Worm (Caenorhabditis elegans) whole organism, L1 larva: ENCODE results near the gene npr-43.

ENCODE experiments used
- aha-1 ChIP-seq: fragments of 150-350 bp; optimal IDR thresholded peaks from 2 replicates; lab custom pipeline; 2014; ENCODE audit warnings: missing biosample characterization, missing genetic modification characterization
- ama-1 ChIP-seq: fragments of 150-350 bp; optimal IDR thresholded peaks from 2 replicates; lab custom pipeline; 2014
- ceh-88 ChIP-seq: fragments of 200-800 bp; sonication (Bioruptor generic); IDR thresholded peaks from 2 replicates; pipeline ENCODE4 v1.3.6; 2022; ENCODE audit warnings: missing genetic modification characterization, missing compliant biosample characterization
- dpl-1 ChIP-seq, 3 experiments: fragments of 150-350 bp in 2 of 3; sonication (generic microtip) in 1 of 3; optimal IDR thresholded peaks; 2 replicates each; lab custom pipeline; 2014 to 2017; ENCODE audit warnings: missing biosample characterization in 3 of 3, missing genetic modification characterization in 3 of 3, missing genetic modification reagents in 3 of 3
- dsc-1 ChIP-seq: sonication (generic microtip); optimal IDR thresholded peaks from 2 replicates; lab custom pipeline; 2016; ENCODE audit warnings: mild to moderate bottlenecking, missing genetic modification characterization, missing compliant biosample characterization
- efl-1 ChIP-seq, 4 experiments: fragments of 150-350 bp; optimal IDR thresholded peaks in 3 of 4; peaks in 1 of 4; 1 replicate in 1 of 4; 2 replicates in 3 of 4; lab custom pipeline; 2014; ENCODE audit warnings: missing biosample characterization in 2 of 4, missing genetic modification characterization in 2 of 4, missing genetic modification reagents in 2 of 4
- efl-3 ChIP-seq: fragments of 200-800 bp; sonication (Bioruptor generic); optimal IDR thresholded peaks from 2 replicates; lab custom pipeline; 2018; ENCODE audit warnings: mild to moderate bottlenecking, missing genetic modification characterization, missing compliant biosample characterization
- egl-13 ChIP-seq: sonication (generic microtip); optimal IDR thresholded peaks from 2 replicates; lab custom pipeline; 2016; ENCODE audit warnings: missing genotype, missing genetic modification reagents, missing genetic modification characterization, missing compliant biosample characterization
- egl-27 ChIP-seq, 2 experiments: fragments of 150-350 bp in 1 of 2; sonication (generic microtip); optimal IDR thresholded peaks; 3 replicates each; lab custom pipeline; 2017 to 2018; ENCODE audit warnings: missing biosample characterization in 2 of 2, missing genetic modification characterization in 2 of 2, missing genetic modification reagents in 2 of 2
- elt-3 ChIP-seq, 6 experiments: fragments of 150-350 bp in 1 of 6; sonication (generic microtip); optimal IDR thresholded peaks; 2 replicates each; lab custom pipeline; 2017 to 2018; ENCODE audit warnings: missing biosample characterization in 6 of 6, missing genetic modification characterization in 6 of 6, inconsistent platforms in 1 of 6
- ets-5 ChIP-seq: fragments of 200-800 bp; sonication (Bioruptor generic); IDR thresholded peaks from 2 replicates; pipeline ENCODE4 v1.3.6; 2022; ENCODE audit warnings: missing genetic modification characterization, missing compliant biosample characterization
- fkh-10 ChIP-seq: sonication (generic microtip); optimal IDR thresholded peaks from 2 replicates; lab custom pipeline; 2017; ENCODE audit warnings: missing biosample characterization, missing genetic modification reagents, missing genetic modification characterization
- fkh-4 ChIP-seq: sonication (generic microtip); optimal IDR thresholded peaks from 2 replicates; lab custom pipeline; 2016; ENCODE audit warnings: missing compliant biosample characterization, missing genetic modification characterization, borderline replicate concordance
- fos-1 ChIP-seq: fragments of 150-350 bp; optimal IDR thresholded peaks from 2 replicates; lab custom pipeline; 2014; ENCODE audit warnings: missing biosample characterization, missing genetic modification characterization
- hpl-2 ChIP-seq: fragments of 150-350 bp; optimal IDR thresholded peaks from 2 replicates; lab custom pipeline; 2014; ENCODE audit warnings: missing biosample characterization, missing genetic modification reagents, missing genetic modification characterization
- irx-1 ChIP-seq: sonication (generic microtip); optimal IDR thresholded peaks from 2 replicates; lab custom pipeline; 2016; ENCODE audit warnings: missing genetic modification characterization, missing compliant biosample characterization
- isw-1 ChIP-seq: fragments of 200-800 bp; sonication (Bioruptor generic); IDR thresholded peaks from 2 replicates; pipeline ENCODE4 v1.3.6; 2022; ENCODE audit warnings: missing genetic modification characterization, missing compliant biosample characterization
- lin-13 ChIP-seq: fragments of 150-350 bp; optimal IDR thresholded peaks from 2 replicates; lab custom pipeline; 2014; ENCODE audit warnings: missing biosample characterization, missing genetic modification reagents, missing genetic modification characterization
- lin-14 ChIP-seq: fragments of 200-800 bp; sonication (Bioruptor generic); optimal IDR thresholded peaks from 2 replicates; lab custom pipeline; 2018; ENCODE audit warnings: mild to moderate bottlenecking, missing genetic modification characterization, moderate library complexity, missing compliant biosample characterization
- lin-15B ChIP-seq: fragments of 150-350 bp; sonication (generic microtip); optimal IDR thresholded peaks from 3 replicates; lab custom pipeline; 2014; ENCODE audit warnings: missing biosample characterization, missing genetic modification characterization
- lin-35 ChIP-seq, 2 experiments: fragments of 150-350 bp; optimal IDR thresholded peaks; 2 replicates each; lab custom pipeline; 2014; ENCODE audit warnings: missing biosample characterization in 2 of 2, missing genetic modification characterization in 2 of 2, missing genetic modification reagents in 2 of 2
- lin-39 ChIP-seq: fragments of 150-350 bp; optimal IDR thresholded peaks from 2 replicates; lab custom pipeline; 2014; ENCODE audit warnings: missing biosample characterization, missing genetic modification reagents, missing genetic modification characterization
- lir-3 ChIP-seq: sonication (generic microtip); optimal IDR thresholded peaks from 2 replicates; lab custom pipeline; 2016; ENCODE audit warnings: mild to moderate bottlenecking, missing genetic modification characterization, moderate library complexity, missing compliant biosample characterization; ENCODE audit not compliant: poor library complexity
- mab-9 ChIP-seq: fragments of 200-800 bp; sonication (Bioruptor generic); IDR thresholded peaks from 2 replicates; pipeline ENCODE4 v1.3.6; 2022; ENCODE audit warnings: missing genetic modification reagents, missing genetic modification characterization, missing compliant biosample characterization
- mdl-1 ChIP-seq, 2 experiments: fragments of 150-350 bp; optimal IDR thresholded peaks; 2 replicates each; lab custom pipeline; 2014 to 2017; ENCODE audit warnings: missing biosample characterization in 2 of 2, missing genetic modification characterization in 2 of 2, inconsistent platforms in 1 of 2
- mep-1 ChIP-seq: fragments of 150-350 bp; optimal IDR thresholded peaks from 2 replicates; lab custom pipeline; 2014; ENCODE audit warnings: missing biosample characterization, missing genetic modification characterization
- nhr-12 ChIP-seq: sonication (generic microtip); optimal IDR thresholded peaks from 2 replicates; lab custom pipeline; 2017; ENCODE audit warnings: missing biosample characterization, missing genetic modification characterization
- nhr-19 ChIP-seq: fragments of 200-800 bp; sonication (Bioruptor generic); conservative IDR thresholded peaks from 2 replicates; pipeline ENCODE4 v1.3.6; 2022; ENCODE audit warnings: missing genetic modification characterization, missing compliant biosample characterization
- nhr-47 ChIP-seq: sonication (generic microtip); optimal IDR thresholded peaks from 2 replicates; lab custom pipeline; 2016; ENCODE audit warnings: mild to moderate bottlenecking, missing genetic modification characterization, moderate library complexity, missing compliant biosample characterization
- nhr-76 ChIP-seq: sonication (generic microtip); optimal IDR thresholded peaks from 2 replicates; lab custom pipeline; 2017; ENCODE audit warnings: missing biosample characterization, missing genetic modification characterization
- nhr-77 ChIP-seq: fragments of 150-350 bp; optimal IDR thresholded peaks from 2 replicates; lab custom pipeline; 2014; ENCODE audit warnings: missing biosample characterization, missing genetic modification characterization
- nhr-84 ChIP-seq: sonication (generic microtip); optimal IDR thresholded peaks from 2 replicates; lab custom pipeline; 2017; ENCODE audit warnings: missing biosample characterization, missing genetic modification characterization
- nhr-85 ChIP-seq: sonication (generic microtip); peaks from one replicate; lab custom pipeline; 2016; ENCODE audit warnings: missing genetic modification characterization, inconsistent platforms, missing compliant biosample characterization
- nhr-90 ChIP-seq: sonication (generic microtip); optimal IDR thresholded peaks from 2 replicates; lab custom pipeline; 2016; ENCODE audit warnings: mild to moderate bottlenecking, missing genetic modification characterization, missing compliant biosample characterization; ENCODE audit not compliant: poor library complexity
- pax-3 ChIP-seq: fragments of 200-800 bp; sonication (Bioruptor generic); optimal IDR thresholded peaks from 2 replicates; lab custom pipeline; 2018; ENCODE audit warnings: mild to moderate bottlenecking, missing genetic modification characterization, moderate library complexity, missing compliant biosample characterization
- pqm-1 ChIP-seq: sonication (generic microtip); optimal IDR thresholded peaks from 3 replicates; lab custom pipeline; 2017; ENCODE audit warnings: missing biosample characterization, missing genetic modification characterization
- snpc-4 ChIP-seq: fragments of 150-350 bp; optimal IDR thresholded peaks from 2 replicates; lab custom pipeline; 2014; ENCODE audit warnings: missing biosample characterization, missing genetic modification characterization
- sox-4 ChIP-seq: sonication (generic microtip); optimal IDR thresholded peaks from 2 replicates; lab custom pipeline; 2016; ENCODE audit warnings: missing genetic modification characterization, missing compliant biosample characterization
- tbx-2 ChIP-seq: sonication (generic microtip); optimal IDR thresholded peaks from 2 replicates; lab custom pipeline; 2016; ENCODE audit warnings: missing genetic modification characterization, missing compliant biosample characterization
- unc-30 ChIP-seq: sonication (generic microtip); optimal IDR thresholded peaks from 2 replicates; lab custom pipeline; 2017; ENCODE audit warnings: missing biosample characterization, missing genetic modification characterization
- unc-86 ChIP-seq: sonication (generic microtip); optimal IDR thresholded peaks from 2 replicates; lab custom pipeline; 2016; ENCODE audit warnings: missing genetic modification characterization, missing compliant biosample characterization
- unc-98 ChIP-seq: fragments of 200-800 bp; sonication (Bioruptor generic); IDR thresholded peaks from 2 replicates; pipeline ENCODE4 v1.3.6; 2022; ENCODE audit warnings: missing genetic modification characterization, missing compliant biosample characterization
- ztf-11 ChIP-seq, 2 experiments: sonication (generic microtip); optimal IDR thresholded peaks; 2 replicates each; lab custom pipeline; 2016 to 2017; ENCODE audit warnings: missing genetic modification characterization in 2 of 2, missing biosample characterization in 1 of 2, missing compliant biosample characterization in 1 of 2
- ztf-4 ChIP-seq: fragments of 150-350 bp; optimal IDR thresholded peaks from 2 replicates; lab custom pipeline; 2014; ENCODE audit warnings: missing biosample characterization, missing genetic modification characterization

npr-43 gene

DNA sequence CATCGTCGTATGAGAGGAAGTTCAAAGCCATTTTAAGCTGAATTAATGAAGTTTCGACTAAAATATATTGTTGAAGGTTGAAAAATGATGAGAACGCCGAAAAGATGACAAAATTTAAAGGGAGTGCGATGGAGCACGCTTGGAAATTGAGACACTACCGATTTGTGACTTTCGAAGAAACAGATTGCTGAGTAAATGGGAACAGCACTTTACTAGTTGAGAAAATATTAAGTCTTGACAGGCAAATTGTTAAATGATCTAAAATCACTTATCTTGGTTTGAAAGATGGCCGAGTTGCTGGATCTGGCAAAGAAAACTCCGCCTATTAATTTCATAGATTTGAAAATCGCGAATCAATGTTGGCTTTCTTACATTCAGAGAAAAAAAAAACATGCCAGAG, 44.4 kb upstream of the npr-43 start, which contains the start of gene rpoa-12 (continued):
- TF ChIP-seq fos-1 (tag; lab: Kevin White, UChicago) (no peak), mep-1 (tag; lab: Kevin White, UChicago) (no peak), unc-98 (0 out of 2 replicates have a peak, but pooled peaks have one; percentile 44), pax-3 (tag; lab: Kevin White, UChicago) (peak; percentile 92), unc-30 (no peak), snpc-4 (tag; lab: Kevin White, UChicago) (no peak), nhr-77 (no peak), lin-39 (tag; lab: Kevin White, UChicago) (no peak), nhr-85 (tag; lab: Kevin White, UChicago) (no peak), lir-3 (tag; lab: Kevin White, UChicago) (peak; percentile 68), nhr-19 (GFP tag; lab: Robert Waterston, UW) (0 out of 2 replicates have a peak, but pooled peaks have one; percentile 5), lin-14 (peak; percentile 53), efl-3 (GFP tag; lab: Kevin White, UChicago) (no peak), ztf-11 (tag; optimal IDR thresholded peaks at IDR 0.05; lab: Kevin White, UChicago) (peak in 1 of 2 experiments; percentile 64), sox-4 (tag; lab: Kevin White, UChicago) (peak; percentile 29), aha-1 (tag; lab: Kevin White, UChicago) (no peak), hpl-2 (no peak), ztf-4 (tag; lab: Kevin White, UChicago) (no peak), egl-27 (tag; optimal IDR thresholded peaks at IDR 0.05; lab: Kevin White, UChicago) (no peak), mdl-1 (tag; optimal IDR thresholded peaks at IDR 0.05; lab: Kevin White, UChicago) (no peak), fkh-10 (no peak), ets-5 (GFP tag; lab: Robert Waterston, UW) (no peak), pqm-1 (no peak), mab-9 (no peak), nhr-12 (tag; lab: Kevin White, UChicago) (no peak), nhr-84 (tag; lab: Kevin White, UChicago) (no peak), fkh-4 (no peak), dsc-1 (tag; lab: Kevin White, UChicago) (peak; percentile 42), nhr-47 (tag; lab: Kevin White, UChicago) (peak; percentile 67), tbx-2 (tag; lab: Kevin White, UChicago) (peak; percentile 44), unc-86 (no peak), ceh-88 (GFP tag; lab: Robert Waterston, UW) (no peak), ama-1 (lab: Kevin White, UChicago) (no peak), nhr-90 (peak; percentile 49), isw-1 (GFP tag; lab: Robert Waterston, UW) (peak; percentile 32; the same call in 1 of the 2 replicates), lin-35 (GFP tag; optimal IDR thresholded peaks at IDR 0.05; lab: Kevin White, UChicago) (peak; percentile 27 to 76), nhr-76 (tag; lab: Kevin White, UChicago) (no peak), lin-13 (GFP tag; lab: Kevin White, UChicago) (peak; percentile 12)

DNA sequence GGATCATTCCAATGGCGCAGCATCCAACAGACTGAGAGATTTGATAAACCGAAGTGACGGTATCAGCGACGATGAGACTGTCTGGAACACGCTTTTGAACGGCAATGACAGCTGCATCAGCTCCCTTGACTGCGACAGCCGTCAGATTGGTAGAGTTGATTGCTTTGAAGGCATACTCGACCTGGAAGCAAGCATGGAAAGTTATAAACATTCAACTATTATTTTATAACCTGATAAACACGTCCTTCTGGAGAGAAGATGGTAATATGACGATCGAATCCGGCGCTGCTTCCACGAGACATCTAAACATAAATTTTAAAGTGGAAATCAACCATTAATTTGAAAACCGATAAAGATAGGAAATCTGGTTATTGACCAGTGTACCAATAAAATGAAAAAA, 43.4 kb upstream of the npr-43 start, which contains the start of gene pas-1:
Gene pas-1, minus strand, starts transcription at position 302 of the 400 bp plus-strand sequence.
- TF ChIP-seq lin-14 = no peak
- TF ChIP-seq ztf-4 (tag; lab: Kevin White, UChicago) = no peak
- TF ChIP-seq ztf-11 (tag; optimal IDR thresholded peaks at IDR 0.05; lab: Kevin White, UChicago) = no peak
- TF ChIP-seq efl-1 (optimal IDR thresholded peaks at IDR 0.05; lab: Kevin White, UChicago) = no peak
- peak in 1 of 2 experiments; percentile 10 for TF ChIP-seq efl-1 (GFP tag; optimal IDR thresholded peaks at IDR 0.05 in 1 of 2; lab: Kevin White, UChicago)
- no peak for TF ChIP-seq hpl-2
- TF ChIP-seq nhr-84 (tag; lab: Kevin White, UChicago) = no peak
- TF ChIP-seq, all 84 proteins: peak for 1

DNA sequence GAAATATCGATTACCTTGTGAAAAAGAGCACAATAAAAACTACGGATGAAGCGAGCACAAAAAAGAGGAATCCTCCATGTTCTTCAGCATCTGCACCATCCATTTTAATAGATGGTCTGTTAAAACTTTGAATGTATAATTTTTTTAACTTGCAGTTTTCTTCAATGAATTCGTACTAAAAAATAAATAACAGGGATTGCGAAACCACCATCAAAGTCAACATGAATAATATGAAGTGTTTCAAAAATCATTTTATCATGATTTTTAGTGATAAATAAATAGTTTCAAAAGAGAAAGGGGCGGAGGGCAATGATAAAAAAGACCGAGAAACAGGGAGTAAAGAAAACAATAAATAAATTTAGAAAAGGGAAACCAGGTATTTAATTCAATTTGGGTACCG, 42.4 kb upstream of the npr-43 start, which contains the start of gene dhs-22:
Gene dhs-22, minus strand, starts transcription at position 116 of the 400 bp plus-strand sequence.
- TF ChIP-seq nhr-84 (tag; lab: Kevin White, UChicago) (no peak), elt-3 (tag; optimal IDR thresholded peaks at IDR 0.05; lab: Kevin White, UChicago) (no peak), fos-1 (tag; lab: Kevin White, UChicago) (no peak), egl-13 (tag; lab: Kevin White, UChicago) (no peak), irx-1 (tag; lab: Kevin White, UChicago) (no peak), mdl-1 (tag; optimal IDR thresholded peaks at IDR 0.05; lab: Kevin White, UChicago) (no peak), ztf-4 (tag; lab: Kevin White, UChicago) (no peak), dpl-1 (GFP tag; optimal IDR thresholded peaks at IDR 0.05; lab: Kevin White, UChicago) (no peak), lin-15B (tag; lab: Kevin White, UChicago) (no peak), nhr-19 (GFP tag; lab: Robert Waterston, UW) (no peak), dsc-1 (tag; lab: Kevin White, UChicago) (no peak)
